Fruit fly (Drosophila melanogaster): ENCODE data around the gene CG5114.
A peak's percentile ranks its signal among the peaks of the same experiment; 100 is the strongest.

Gene CG5114

dm6 chr3L:14986984-14987896 lies 4.6 kb downstream of the CG5114 start:
- TF ChIP-seq fkh (GFP tag; optimal IDR thresholded peaks at IDR 0.05) (peak; percentile 42), CG6854 (GFP tag; optimal IDR thresholded peaks at IDR 0.05) (peak; percentile 30), vri (GFP tag; optimal IDR thresholded peaks at IDR 0.05) (peak; percentile 48), Eip78C (GFP tag) (peak; percentile 10), CG11294 (GFP tag; IDR thresholded peaks at IDR 0.05) (no peak), Met (GFP tag; optimal IDR thresholded peaks at IDR 0.05) (peak; percentile 15), CG8119 (GFP tag; IDR thresholded peaks at IDR 0.05) (0 out of 3 replicates have a peak, but pooled peaks have one; percentile 12), eg (GFP tag; IDR thresholded peaks at IDR 0.05) (peak; percentile 35; the same call in 1 of the 3 replicates), svp (GFP tag) (peak; percentile 32), cyc (GFP tag; optimal IDR thresholded peaks at IDR 0.05) (no peak), CG6163 (GFP tag; IDR thresholded peaks at IDR 0.05) (0 out of 3 replicates have a peak, but pooled peaks have one; percentile 16), CG11762 (GFP tag; optimal IDR thresholded peaks at IDR 0.05; ENCODE audit: insufficient read depth) (no peak)

- peak; percentile 83 for TF ChIP-seq fkh (GFP tag; optimal IDR thresholded peaks at IDR 0.05)
- TF ChIP-seq Sox14 (GFP tag; optimal IDR thresholded peaks at IDR 0.05) = no peak
Observed at dm6 chr3L:14988231-14988630, 5.6 kb downstream of the CG5114 start.

- TF ChIP-seq CG3919 (GFP tag; optimal IDR thresholded peaks at IDR 0.05) = no peak
- peak; percentile 91 for TF ChIP-seq svp (GFP tag)
Observed at dm6 chr3L:14989879-14990278, 7.2 kb downstream of the CG5114 start.

DNA sequence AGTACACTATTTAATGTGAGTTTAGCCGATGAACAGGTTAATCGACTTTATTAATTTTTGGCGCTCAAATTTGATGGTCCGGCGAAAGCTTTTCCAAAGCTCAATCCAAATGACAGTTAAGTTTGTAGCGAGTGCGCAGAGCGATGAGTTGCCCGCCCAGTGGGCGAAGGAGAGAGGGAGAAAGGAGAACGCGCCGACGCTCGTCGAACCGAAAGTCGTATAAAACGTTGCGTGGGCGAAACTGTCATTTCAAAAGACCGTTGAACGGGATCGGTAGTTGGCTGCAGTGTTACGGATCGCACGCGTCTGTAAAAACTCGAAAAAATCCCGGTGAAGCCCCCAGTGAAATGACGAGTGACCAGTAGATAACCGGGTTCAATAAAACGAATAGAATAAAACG lies 9.4 kb downstream of the CG5114 start, which contains the start of gene Zip71B:
TSS of gene Zip71B (plus strand) at position 265 of the 400 bp plus-strand sequence.
- TF ChIP-seq CG6854 (GFP tag; optimal IDR thresholded peaks at IDR 0.05) (peak; percentile 55), CG6276 (GFP tag; optimal IDR thresholded peaks at IDR 0.05) (no peak), achi (GFP tag; optimal IDR thresholded peaks at IDR 0.05) (peak; percentile 91), vri (GFP tag; optimal IDR thresholded peaks at IDR 0.05) (peak; percentile 25)

DNA sequence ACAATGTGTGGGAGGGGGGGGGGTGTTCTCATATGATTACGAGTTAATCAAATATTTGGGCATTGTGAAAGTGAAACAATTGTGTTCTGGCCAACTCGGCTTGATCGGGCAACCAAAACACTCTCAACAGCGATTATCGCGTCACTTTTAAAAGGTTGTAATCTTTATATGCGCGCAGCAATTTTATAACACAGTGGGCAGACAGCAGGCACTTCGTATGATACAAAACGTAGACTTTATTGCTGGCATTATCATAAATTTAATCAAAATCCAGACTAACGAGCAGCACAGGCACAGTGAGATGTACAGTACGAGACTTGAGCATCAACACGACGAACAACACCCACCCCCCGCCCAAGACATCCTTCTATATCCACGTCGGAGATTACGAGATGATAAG lies 10.2 kb downstream of the CG5114 start:
- TF ChIP-seq fkh (GFP tag; optimal IDR thresholded peaks at IDR 0.05) (peak; percentile 55), Gug (GFP tag; IDR thresholded peaks at IDR 0.05) (no peak), dac (GFP tag; optimal IDR thresholded peaks at IDR 0.05) (no peak), topi (GFP tag; optimal IDR thresholded peaks at IDR 0.05) (no peak), vri (GFP tag; optimal IDR thresholded peaks at IDR 0.05) (peak; percentile 76), Sox15 (GFP tag; optimal IDR thresholded peaks at IDR 0.05) (no peak), svp (GFP tag) (peak; percentile 75)

DNA sequence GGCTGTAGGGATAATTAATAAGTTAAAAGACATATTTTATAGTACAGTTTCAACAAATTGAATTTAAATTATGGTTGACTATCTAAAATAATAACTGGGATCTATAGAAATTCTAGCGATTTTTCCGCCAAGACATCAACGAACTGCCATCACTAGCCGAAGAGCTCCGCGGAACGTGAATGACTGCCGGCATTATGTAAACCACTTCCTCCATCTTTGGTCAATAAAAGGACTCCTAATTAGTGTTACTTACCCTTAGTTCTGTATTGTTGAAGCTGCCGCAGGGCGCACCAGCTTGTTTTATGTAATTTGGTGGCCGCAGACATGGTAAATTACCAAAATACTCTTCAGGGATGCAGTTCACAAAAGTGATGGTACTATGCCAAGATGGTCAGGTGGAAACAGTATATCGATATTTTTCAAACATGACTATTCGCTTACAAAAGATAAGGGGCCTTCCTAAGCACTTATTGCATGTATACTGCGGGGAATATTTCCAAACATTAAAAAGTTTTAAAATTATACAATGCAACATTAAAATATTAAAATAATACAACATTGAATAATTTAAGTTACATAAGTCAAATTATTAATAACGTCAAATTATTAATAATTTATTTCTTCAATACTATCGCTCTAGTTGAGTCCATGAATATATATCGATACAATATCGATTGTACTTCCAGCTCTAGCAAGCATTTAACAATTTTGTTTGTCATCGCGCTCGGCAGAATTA lies 16.8 kb downstream of the CG5114 start, which contains the start of the genes mRpL39 and Prosbeta2:
TSS of gene mRpL39 (minus strand) at position 383 of the 736 bp plus-strand sequence.
TSS of gene Prosbeta2 (plus strand) at position 668 of the 736 bp plus-strand sequence.
- TF ChIP-seq cyc (GFP tag; optimal IDR thresholded peaks at IDR 0.05) (peak; percentile 38), CG1621 (tag; optimal IDR thresholded peaks at IDR 0.05) (no peak), CG4318 (GFP tag; optimal IDR thresholded peaks at IDR 0.05) (no peak), eg (GFP tag; IDR thresholded peaks at IDR 0.05) (peak; percentile 77), CG11294 (GFP tag; IDR thresholded peaks at IDR 0.05) (peak; percentile 56; the same call in 1 of the 2 replicates), ss (GFP tag; optimal IDR thresholded peaks at IDR 0.05) (no peak), CG6276 (GFP tag; optimal IDR thresholded peaks at IDR 0.05) (no peak), Eip75B (GFP tag; optimal IDR thresholded peaks at IDR 0.05) (no peak), CG3919 (GFP tag; optimal IDR thresholded peaks at IDR 0.05) (no peak), Blimp-1 (GFP tag; optimal IDR thresholded peaks at IDR 0.05) (no peak), Eip78C (GFP tag) (peak; percentile 36), Hr39 (GFP tag; optimal IDR thresholded peaks at IDR 0.05) (no peak), CG16779 (tag; optimal IDR thresholded peaks at IDR 0.05) (no peak), spab (GFP tag; optimal IDR thresholded peaks at IDR 0.05) (no peak), Ets96B (tag; optimal IDR thresholded peaks at IDR 0.05) (peak; percentile 29), CG8119 (GFP tag; IDR thresholded peaks at IDR 0.05) (no peak; the same call in 2 of the 3 replicates), Sox15 (GFP tag; optimal IDR thresholded peaks at IDR 0.05) (no peak), CG6163 (GFP tag; IDR thresholded peaks at IDR 0.05) (no peak), Ets21C (GFP tag; optimal IDR thresholded peaks at IDR 0.05) (no peak), svp (GFP tag) (peak; percentile 55), salr (GFP tag; optimal IDR thresholded peaks at IDR 0.05) (no peak), Lpt (GFP tag; optimal IDR thresholded peaks at IDR 0.05) (peak; percentile 23), Smox (GFP tag; optimal IDR thresholded peaks at IDR 0.05) (no peak), lz (GFP tag; optimal IDR thresholded peaks at IDR 0.05) (no peak), CG11902 (GFP tag; optimal IDR thresholded peaks at IDR 0.05) (peak; percentile 62), fd59A (GFP tag; optimal IDR thresholded peaks at IDR 0.05) (no peak)
